Fruit fly (Drosophila melanogaster) whole organism: ENCODE data around the gene Cyp28c1.

ENCODE experiments used
- CG8478 ChIP-seq: fragments of >200 bp; optimal IDR thresholded peaks from 2 replicates; lab custom pipeline; 2018; ENCODE audit warnings: inconsistent platforms
- Dll ChIP-seq: fragments of >200 bp; optimal IDR thresholded peaks from 2 replicates; lab custom pipeline; 2017
- EcR ChIP-seq, 2 experiments: fragments of >200 bp; optimal IDR thresholded peaks; 2 replicates each; lab custom pipeline; 2017; ENCODE audit warnings: missing biosample characterization in 2 of 2, missing genetic modification characterization in 2 of 2, missing genetic modification reagents in 2 of 2
- pan ChIP-seq: fragments of >200 bp; optimal IDR thresholded peaks from 2 replicates; lab custom pipeline; 2017
- psq ChIP-seq: fragments of >200 bp; optimal IDR thresholded peaks from 2 replicates; lab custom pipeline; 2017
- usp ChIP-seq: fragments of >200 bp; optimal IDR thresholded peaks from 2 replicates; lab custom pipeline; 2017; ENCODE audit warnings: missing biosample characterization, missing genetic modification characterization, mixed read lengths

The Cyp28c1 gene

DNA sequence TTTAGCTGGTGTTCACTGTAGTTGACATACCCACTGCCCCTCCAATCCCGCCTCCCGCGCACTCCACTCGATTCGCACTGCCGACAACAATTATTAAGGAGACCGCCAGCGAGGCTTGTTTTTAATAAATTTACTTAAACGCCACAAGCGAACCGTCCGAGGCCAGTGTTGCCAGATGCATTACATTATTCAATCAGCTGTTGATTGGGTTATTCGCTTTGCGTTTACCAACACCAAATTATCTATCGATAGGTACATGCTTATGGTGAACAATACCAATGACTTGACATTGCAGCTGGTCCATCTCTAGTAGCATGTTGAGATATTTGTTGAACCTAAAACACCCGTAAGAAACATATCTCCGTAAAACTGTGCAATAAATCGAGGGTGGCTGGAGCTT lies 47.6 kb downstream of the Cyp28c1 start, which contains the start of the genes CG10353 and SelG:
CG10353 (minus strand) TSS at position 187 of the 400 bp plus-strand sequence.
SelG (plus strand) TSS at position 309 of the 400 bp plus-strand sequence.
- TF ChIP-seq usp (GFP tag; lab: Kevin White, UChicago) = no peak
- no peak for TF ChIP-seq psq (lab: Kevin White, UChicago)

DNA sequence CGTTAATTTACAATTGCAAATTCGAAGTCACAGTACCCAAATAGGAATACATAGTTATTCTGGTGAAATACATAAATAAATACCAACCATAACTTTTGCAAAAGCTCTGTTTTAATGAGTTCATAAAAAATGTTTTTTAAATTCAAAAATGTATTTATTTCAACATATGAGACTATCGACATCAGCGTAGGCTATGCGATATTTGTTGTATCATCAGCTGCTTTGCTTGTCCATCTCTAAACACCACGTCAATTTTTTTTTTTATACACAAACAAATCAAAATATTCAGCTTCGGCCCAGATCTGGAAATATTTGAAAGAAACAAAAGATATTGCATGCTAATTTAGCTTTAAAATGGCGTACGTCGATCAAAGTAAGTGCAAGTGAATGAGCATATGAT lies 48.7 kb downstream of the Cyp28c1 start, which contains the start of gene CG1840:
CG1840 (plus strand) TSS at position 211 of the 400 bp plus-strand sequence.
- TF ChIP-seq EcR (GFP tag; optimal IDR thresholded peaks at IDR 0.05; lab: Kevin White, UChicago) = no peak
- no peak for TF ChIP-seq usp (GFP tag; lab: Kevin White, UChicago)
- no peak for TF ChIP-seq CG8478 (lab: Kevin White, UChicago)
- no peak for TF ChIP-seq pan (lab: Kevin White, UChicago)
- no peak for TF ChIP-seq psq (lab: Kevin White, UChicago)
- TF ChIP-seq Dll (lab: Kevin White, UChicago) = no peak
